Fruit fly (Drosophila melanogaster) whole organism, embryonic: ENCODE measurements around the gene CG43059.
A peak's percentile ranks its signal among the peaks of the same experiment; 100 is the strongest.

Experiments
- B-H2 ChIP-seq: fragments of 200-800 bp; sonication (Bioruptor generic); optimal IDR thresholded peaks from 2 replicates; lab custom pipeline; 2018; ENCODE audit warnings: missing biosample characterization, mild to moderate bottlenecking, missing genetic modification characterization
- BEAF-32 ChIP-seq: fragments of 200-800 bp; sonication (Bioruptor generic); optimal IDR thresholded peaks from 3 replicates; lab custom pipeline; 2017; ENCODE audit warnings: missing biosample characterization, missing genetic modification characterization, mild to moderate bottlenecking, moderate library complexity, missing genetic modification reagents
- CG10267 ChIP-seq: fragments of 200-800 bp; sonication (Bioruptor generic); optimal IDR thresholded peaks from 2 replicates; lab custom pipeline; 2018; ENCODE audit warnings: missing biosample characterization, mild to moderate bottlenecking, missing genetic modification characterization, moderate library complexity
- CG12219 ChIP-seq: fragments of 200-800 bp; sonication (Bioruptor generic); optimal IDR thresholded peaks from 3 replicates; lab custom pipeline; 2018; ENCODE audit warnings: missing biosample characterization, mild to moderate bottlenecking, missing genetic modification characterization
- CG12391 ChIP-seq: fragments of 200-800 bp; sonication (Bioruptor generic); optimal IDR thresholded peaks from 3 replicates; lab custom pipeline; 2018; ENCODE audit warnings: missing biosample characterization, mild to moderate bottlenecking, missing genetic modification characterization, moderate library complexity
- CG13624 ChIP-seq: fragments of 200-800 bp; sonication (Bioruptor generic); optimal IDR thresholded peaks from 2 replicates; lab custom pipeline; 2016; ENCODE audit warnings: missing biosample characterization, missing genetic modification characterization
- CG17328 ChIP-seq: fragments of 200-800 bp; sonication (Bioruptor generic); IDR thresholded peaks from 2 replicates; pipeline ENCODE4 v1.3.6; 2022; ENCODE audit warnings: missing biosample characterization, missing genetic modification characterization
- CG17361 ChIP-seq: fragments of 200-800 bp; sonication (Bioruptor generic); IDR thresholded peaks from 3 replicates; pipeline ENCODE4 v1.3.6; 2022; ENCODE audit warnings: missing biosample characterization, missing genetic modification characterization
- CG17385 ChIP-seq: fragments of 200-800 bp; sonication (Bioruptor generic); optimal IDR thresholded peaks from 3 replicates; lab custom pipeline; 2018; ENCODE audit warnings: missing biosample characterization, mild to moderate bottlenecking, missing genetic modification characterization
- CG18011 ChIP-seq: fragments of 200-800 bp; sonication (Bioruptor generic); optimal IDR thresholded peaks from 2 replicates; lab custom pipeline; 2017; ENCODE audit warnings: missing biosample characterization, missing genetic modification characterization, mild to moderate bottlenecking, moderate library complexity, missing genotype
- CG4404 ChIP-seq: fragments of 200-800 bp; sonication (Bioruptor generic); IDR thresholded peaks from 2 replicates; pipeline ENCODE4 v1.3.6; 2022; ENCODE audit warnings: missing biosample characterization, missing genetic modification characterization
- CG5245 ChIP-seq: fragments of 200-800 bp; sonication (Bioruptor generic); optimal IDR thresholded peaks from 3 replicates; lab custom pipeline; 2016; ENCODE audit warnings: missing biosample characterization, missing genetic modification characterization
- CG6175 ChIP-seq: fragments of 200-800 bp; sonication (Bioruptor generic); IDR thresholded peaks from 3 replicates; pipeline ENCODE4 v1.3.6; 2022; ENCODE audit warnings: missing biosample characterization, missing genetic modification characterization
- CG7357 ChIP-seq: fragments of 200-800 bp; sonication (Bioruptor generic); IDR thresholded peaks from 3 replicates; pipeline ENCODE4 v1.3.6; 2022; ENCODE audit warnings: missing biosample characterization, missing genetic modification characterization
- CG8388 ChIP-seq: fragments of 200-800 bp; sonication (Bioruptor generic); optimal IDR thresholded peaks from 2 replicates; lab custom pipeline; 2019; ENCODE audit warnings: missing biosample characterization, mild to moderate bottlenecking, missing genetic modification characterization, moderate library complexity
- CG9727 ChIP-seq: fragments of 200-800 bp; sonication (Bioruptor generic); optimal IDR thresholded peaks from 3 replicates; lab custom pipeline; 2017; ENCODE audit warnings: missing biosample characterization, mild to moderate bottlenecking, missing genetic modification characterization
- Chrac-16 ChIP-seq: fragments of 200-800 bp; sonication (Bioruptor generic); optimal IDR thresholded peaks from 3 replicates; lab custom pipeline; 2016; ENCODE audit warnings: missing biosample characterization, missing genetic modification characterization
- CoRest ChIP-seq: fragments of 200-800 bp; sonication (Bioruptor generic); optimal IDR thresholded peaks from 3 replicates; lab custom pipeline; 2018; ENCODE audit warnings: missing biosample characterization, mild to moderate bottlenecking, missing genetic modification characterization, moderate library complexity
- Dek ChIP-seq: fragments of 200-800 bp; sonication (Bioruptor generic); optimal IDR thresholded peaks from 3 replicates; lab custom pipeline; 2019; ENCODE audit warnings: missing biosample characterization, mild to moderate bottlenecking, missing genetic modification characterization, moderate library complexity
- Drgx ChIP-seq: fragments of 200-800 bp; sonication (Bioruptor generic); IDR thresholded peaks from 2 replicates; pipeline ENCODE4 v1.3.6; 2022; ENCODE audit warnings: missing biosample characterization, missing genetic modification characterization
- Ets97D ChIP-seq: fragments of 200-800 bp; sonication (Bioruptor generic); optimal IDR thresholded peaks from 3 replicates; lab custom pipeline; 2016; ENCODE audit warnings: missing biosample characterization, missing genetic modification characterization
- GATAe ChIP-seq: fragments of 200-800 bp; sonication (Bioruptor generic); conservative IDR thresholded peaks from 2 replicates; pipeline ENCODE4 v1.3.6; 2022; ENCODE audit warnings: missing biosample characterization, missing genetic modification characterization
- Lhr ChIP-seq: fragments of 200-800 bp; sonication (Bioruptor generic); optimal IDR thresholded peaks from 3 replicates; lab custom pipeline; 2017; ENCODE audit warnings: mild to moderate bottlenecking, missing biosample characterization, missing genetic modification reagents, missing genetic modification characterization
- NC2α ChIP-seq: fragments of 200-800 bp; sonication (Bioruptor generic); optimal IDR thresholded peaks from 2 replicates; lab custom pipeline; 2016; ENCODE audit warnings: missing biosample characterization, missing genetic modification characterization
- PHDP ChIP-seq: fragments of 200-800 bp; sonication (Bioruptor generic); optimal IDR thresholded peaks from 3 replicates; lab custom pipeline; 2018; ENCODE audit warnings: missing biosample characterization, mild to moderate bottlenecking, missing genetic modification characterization, moderate library complexity
- Ptx1 ChIP-seq: fragments of 200-800 bp; sonication (Bioruptor generic); IDR thresholded peaks from 2 replicates; pipeline ENCODE4 v1.3.6; 2022; ENCODE audit warnings: missing biosample characterization, missing genetic modification characterization
- Rx ChIP-seq: fragments of 200-800 bp; sonication (Bioruptor generic); IDR thresholded peaks from 2 replicates; pipeline ENCODE4 v1.3.6; 2022; ENCODE audit warnings: missing biosample characterization, missing genetic modification characterization
- Spps ChIP-seq: fragments of 200-800 bp; sonication (Bioruptor generic); optimal IDR thresholded peaks from 2 replicates; lab custom pipeline; 2018; ENCODE audit warnings: missing biosample characterization, mild to moderate bottlenecking, missing genetic modification characterization
- al ChIP-seq: fragments of 200-800 bp; sonication (Bioruptor generic); IDR thresholded peaks from 2 replicates; pipeline ENCODE4 v1.3.6; 2022; ENCODE audit warnings: missing biosample characterization, missing genetic modification characterization
- ato ChIP-seq: fragments of 200-800 bp; sonication (Bioruptor generic); IDR thresholded peaks from 2 replicates; pipeline ENCODE4 v1.3.6; 2022; ENCODE audit warnings: missing biosample characterization, missing genetic modification characterization; ENCODE audit not compliant: partially characterized antibody
- bab2 ChIP-seq: fragments of 200-800 bp; sonication (Bioruptor generic); optimal IDR thresholded peaks from 2 replicates; lab custom pipeline; 2016; ENCODE audit warnings: missing biosample characterization, missing genetic modification characterization
- corto ChIP-seq: fragments of 200-800 bp; sonication (Bioruptor generic); optimal IDR thresholded peaks from 2 replicates; lab custom pipeline; 2016; ENCODE audit warnings: missing biosample characterization, mild to moderate bottlenecking, missing genetic modification characterization, moderate library complexity
- crp ChIP-seq, 2 experiments: fragments of 200-800 bp; sonication (Bioruptor generic); optimal IDR thresholded peaks; 2 replicates in 1 of 2; 3 replicates in 1 of 2; lab custom pipeline; 2017; ENCODE audit warnings: missing biosample characterization in 2 of 2, missing genetic modification characterization in 2 of 2, mild to moderate bottlenecking in 1 of 2, moderate library complexity in 1 of 2
- emc ChIP-seq: fragments of 200-800 bp; sonication (Bioruptor generic); optimal IDR thresholded peaks from 2 replicates; lab custom pipeline; 2016; ENCODE audit warnings: missing biosample characterization, missing genetic modification characterization
- esg ChIP-seq: fragments of 200-800 bp; sonication (Bioruptor generic); conservative IDR thresholded peaks from 2 replicates; pipeline ENCODE4 v1.3.6; 2022; ENCODE audit warnings: missing biosample characterization, missing genetic modification characterization
- fd96Cb ChIP-seq: fragments of 200-800 bp; sonication (Bioruptor generic); optimal IDR thresholded peaks from 2 replicates; lab custom pipeline; 2018; ENCODE audit warnings: missing biosample characterization, mild to moderate bottlenecking, missing genetic modification characterization, moderate library complexity
- hth ChIP-seq: fragments of >200 bp; optimal IDR thresholded peaks from 2 replicates; lab custom pipeline; 2017; ENCODE audit warnings: inconsistent platforms
- ken ChIP-seq: fragments of 200-800 bp; sonication (Bioruptor generic); IDR thresholded peaks from 3 replicates; pipeline ENCODE4 v1.3.6; 2022; ENCODE audit warnings: missing biosample characterization, missing genetic modification characterization
- lmd ChIP-seq: fragments of 200-800 bp; sonication (Bioruptor generic); IDR thresholded peaks from 2 replicates; pipeline ENCODE4 v1.3.6; 2022; ENCODE audit warnings: missing biosample characterization, missing genetic modification characterization
- org-1 ChIP-seq: fragments of 200-800 bp; sonication (Bioruptor generic); optimal IDR thresholded peaks from 2 replicates; lab custom pipeline; 2017; ENCODE audit warnings: missing biosample characterization, missing genetic modification characterization
- run ChIP-seq: fragments of 200-800 bp; sonication (Bioruptor generic); optimal IDR thresholded peaks from 3 replicates; lab custom pipeline; 2018; ENCODE audit warnings: missing biosample characterization, mild to moderate bottlenecking, missing genetic modification characterization
- sc ChIP-seq, 3 experiments: fragments of >200 bp in 2 of 3; fragments of 200-800 bp in 1 of 3; sonication (Bioruptor generic) in 1 of 3; optimal IDR thresholded peaks; 2 replicates in 2 of 3; 3 replicates in 1 of 3; lab custom pipeline; 2017; ENCODE audit warnings: mild to moderate bottlenecking in 1 of 3, missing biosample characterization in 1 of 3, missing genetic modification characterization in 1 of 3, missing genetic modification reagents in 1 of 3
- sens ChIP-seq: fragments of 200-800 bp; sonication (Bioruptor generic); peaks from one replicate; lab custom pipeline; 2016; ENCODE audit warnings: missing biosample characterization, missing genetic modification characterization
- so ChIP-seq: fragments of 200-800 bp; sonication (Bioruptor generic); IDR thresholded peaks from 3 replicates; pipeline ENCODE4 v1.3.6; 2022; ENCODE audit warnings: missing biosample characterization, missing genetic modification characterization
- tap ChIP-seq: fragments of 200-800 bp; optimal IDR thresholded peaks from 3 replicates; lab custom pipeline; 2019; ENCODE audit warnings: missing biosample characterization, mild to moderate bottlenecking, missing genetic modification characterization, moderate library complexity
- tgo ChIP-seq: fragments of 200-800 bp; sonication (Bioruptor generic); IDR thresholded peaks from 3 replicates; pipeline ENCODE4 v1.3.6; 2022; ENCODE audit warnings: missing biosample characterization, missing genetic modification characterization
- tll ChIP-seq, 2 experiments: fragments of 200-800 bp in 1 of 2; fragments of >200 bp in 1 of 2; sonication (Bioruptor generic) in 1 of 2; optimal IDR thresholded peaks; 2 replicates each; lab custom pipeline; 2017 to 2019; ENCODE audit warnings: missing biosample characterization in 2 of 2, missing genetic modification characterization in 2 of 2, mild to moderate bottlenecking in 1 of 2, moderate library complexity in 1 of 2
- vfl ChIP-seq: fragments of 200-800 bp; sonication (Bioruptor generic); optimal IDR thresholded peaks from 2 replicates; lab custom pipeline; 2016; ENCODE audit warnings: missing biosample characterization, missing genetic modification characterization
- yki ChIP-seq: fragments of >200 bp; optimal IDR thresholded peaks from 3 replicates; lab custom pipeline; 2018
- z ChIP-seq: fragments of 200-800 bp; sonication (Bioruptor generic); IDR thresholded peaks from 3 replicates; pipeline ENCODE4 v1.3.6; 2022; ENCODE audit warnings: missing biosample characterization, missing genetic modification characterization

CG43059 gene

DNA sequence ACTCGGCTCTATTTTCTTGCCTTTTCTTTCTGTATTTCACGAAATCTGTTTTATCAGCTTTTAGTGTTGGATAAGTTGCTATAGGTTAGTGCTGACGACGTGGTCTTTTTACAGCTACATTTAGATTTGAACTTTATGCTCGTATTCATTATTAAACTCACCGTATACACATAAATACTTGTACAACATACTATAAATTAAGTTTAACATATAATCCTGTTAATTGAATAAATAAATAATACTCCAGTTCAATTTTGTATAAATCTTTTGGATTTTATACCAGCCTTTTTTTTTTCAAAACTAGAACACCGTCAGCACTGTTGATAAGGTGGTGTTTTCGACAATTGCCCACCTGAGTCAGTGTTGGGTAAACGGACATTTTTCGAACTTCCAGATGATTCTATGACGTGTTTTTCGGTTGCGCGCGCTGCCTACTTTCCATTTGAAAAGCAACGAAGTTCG is 9.8 kb downstream of the CG43059 start, which contains the start of gene BI-1 (continued):
- peak; percentile 44 for TF ChIP-seq CG13624 (GFP tag; lab: Kevin White, UChicago)
- TF ChIP-seq corto (GFP tag; lab: Kevin White, UChicago), result peak; percentile 17
- no peak for TF ChIP-seq esg (GFP tag; lab: Robert Waterston, UW)
- TF ChIP-seq B-H2, result peak; percentile 74
- TF ChIP-seq CG12219 (GFP tag; lab: Kevin White, UChicago), result no peak
- TF ChIP-seq tgo (GFP tag; lab: Robert Waterston, UW), result peak; percentile 45; the same call in 2 of the 3 replicates
- TF ChIP-seq emc (GFP tag; lab: Kevin White, UChicago), result no peak
- TF ChIP-seq tll (GFP tag; optimal IDR thresholded peaks at IDR 0.05; lab: Kevin White, UChicago), result no peak
- peak; percentile 26 for TF ChIP-seq Lhr (GFP tag; lab: Kevin White, UChicago)
- no peak for TF ChIP-seq CG8388
- TF ChIP-seq CG17328 (GFP tag; lab: Robert Waterston, UW), result peak; percentile 29; the same call in 1 of the 2 replicates
- peak; percentile 9 for TF ChIP-seq Ets97D (GFP tag; lab: Kevin White, UChicago)
- peak; percentile 84 for TF ChIP-seq CoRest (tag; lab: Kevin White, UChicago)
- TF ChIP-seq org-1, result peak; percentile 41
- peak; percentile 49 for TF ChIP-seq CG18011 (GFP tag; lab: Kevin White, UChicago)
- no peak for TF ChIP-seq hth
- peak; percentile 60 for TF ChIP-seq CG4404
- peak; percentile 53 for TF ChIP-seq al (GFP tag; lab: Robert Waterston, UW)
- TF ChIP-seq CG6175, result 0 out of 3 replicates have a peak, but pooled peaks have one; percentile 7
- no peak for TF ChIP-seq Spps (tag; lab: Kevin White, UChicago)
- TF ChIP-seq CG17385 (GFP tag; lab: Kevin White, UChicago), result peak; percentile 56
- TF ChIP-seq yki (lab: Kevin White, UChicago), result no peak
- TF ChIP-seq CG12391 (tag; lab: Kevin White, UChicago), result peak; percentile 73
- peak; percentile 35 for TF ChIP-seq Chrac-16
- no peak for TF ChIP-seq ato (GFP tag; lab: Robert Waterston, UW)
- peak; percentile 63 for TF ChIP-seq CG9727 (GFP tag; lab: Kevin White, UChicago)
- no peak for TF ChIP-seq so (GFP tag; lab: Robert Waterston, UW)
- TF ChIP-seq tap (tag; lab: Kevin White, UChicago), result no peak
- no peak for TF ChIP-seq Drgx (GFP tag; lab: Robert Waterston, UW)
- TF ChIP-seq vfl, result peak; percentile 33
- TF ChIP-seq bab2 (GFP tag; lab: Kevin White, UChicago), result peak; percentile 27
- peak; percentile 43; the same call in 1 of the 2 replicates for TF ChIP-seq GATAe
- TF ChIP-seq sc (optimal IDR thresholded peaks at IDR 0.05; lab: Kevin White, UChicago), result no peak
- peak; percentile 42 for TF ChIP-seq sc (GFP tag; optimal IDR thresholded peaks at IDR 0.05; lab: Kevin White, UChicago)
- TF ChIP-seq sens (GFP tag; lab: Kevin White, UChicago), result peak; percentile 89
- peak; percentile 57 for TF ChIP-seq PHDP (tag; lab: Kevin White, UChicago)
- no peak for TF ChIP-seq NC2α (GFP tag; lab: Kevin White, UChicago)
- 0 out of 2 replicates have a peak, but pooled peaks have one; percentile 3 for TF ChIP-seq Rx (GFP tag; lab: Robert Waterston, UW)
- peak; percentile 24 for TF ChIP-seq fd96Cb (tag; lab: Kevin White, UChicago)
- TF ChIP-seq lmd (GFP tag; lab: Robert Waterston, UW), result peak; percentile 54; the same call in 1 of the 2 replicates
- TF ChIP-seq Ptx1 (GFP tag; lab: Robert Waterston, UW), result peak; percentile 33
- 0 out of 3 replicates have a peak, but pooled peaks have one; percentile 15 for TF ChIP-seq ken (GFP tag; lab: Robert Waterston, UW)
- TF ChIP-seq CG17361, result peak; percentile 88
- no peak for TF ChIP-seq z (GFP tag; lab: Robert Waterston, UW)
- TF ChIP-seq crp (GFP tag; optimal IDR thresholded peaks at IDR 0.05; lab: Kevin White, UChicago), result peak; percentile 2 to 83
- peak; percentile 100 for TF ChIP-seq CG10267 (tag; lab: Kevin White, UChicago)
- TF ChIP-seq Dek, result peak; percentile 69
- TF ChIP-seq BEAF-32 (GFP tag; lab: Kevin White, UChicago), result peak; percentile 45
- no peak for TF ChIP-seq run (tag; lab: Kevin White, UChicago)
- TF ChIP-seq CG7357 (GFP tag; lab: Robert Waterston, UW), result no peak
- peak; percentile 35 for TF ChIP-seq CG5245 (GFP tag; lab: Kevin White, UChicago)
